Worm (Caenorhabditis elegans) whole organism, L3 larva: ENCODE measurements around the gene rpi-2.
A peak's percentile ranks its signal among the peaks of the same experiment; 100 is the strongest.

Source experiments
- ZK546.5 ChIP-seq: sonication (generic microtip); optimal IDR thresholded peaks from 2 replicates; lab custom pipeline; 2017; ENCODE audit warnings: missing biosample characterization, missing genetic modification characterization
- ceh-16 ChIP-seq: sonication (generic microtip); optimal IDR thresholded peaks from 2 replicates; lab custom pipeline; 2017; ENCODE audit warnings: missing biosample characterization, missing genetic modification characterization
- ceh-28 ChIP-seq: fragments of 150-350 bp; optimal IDR thresholded peaks from 2 replicates; lab custom pipeline; 2014; ENCODE audit warnings: missing biosample characterization, missing genetic modification reagents, missing genetic modification characterization
- ceh-9 ChIP-seq: sonication (generic microtip); optimal IDR thresholded peaks from 2 replicates; lab custom pipeline; 2018; ENCODE audit warnings: missing biosample characterization, missing genetic modification characterization
- daf-12 ChIP-seq: fragments of 150-350 bp; optimal IDR thresholded peaks from 2 replicates; lab custom pipeline; 2014; ENCODE audit warnings: missing biosample characterization, missing genetic modification reagents, missing genetic modification characterization
- egl-27 ChIP-seq: sonication (generic microtip); optimal IDR thresholded peaks from 4 replicates; lab custom pipeline; 2017; ENCODE audit warnings: missing biosample characterization, missing genetic modification reagents, missing genetic modification characterization
- egl-5 ChIP-seq: fragments of 150-350 bp; optimal IDR thresholded peaks from 2 replicates; lab custom pipeline; 2017; ENCODE audit warnings: missing biosample characterization, missing genetic modification reagents, missing genetic modification characterization, inconsistent platforms
- elt-2 ChIP-seq: sonication (generic microtip); optimal IDR thresholded peaks from 2 replicates; lab custom pipeline; 2016; ENCODE audit warnings: missing genetic modification reagents, mild to moderate bottlenecking, missing genetic modification characterization, missing compliant biosample characterization
- eor-1 ChIP-seq, 2 experiments: fragments of 150-350 bp; optimal IDR thresholded peaks; 2 replicates each; lab custom pipeline; 2014 to 2018; ENCODE audit warnings: missing biosample characterization in 2 of 2, missing genetic modification characterization in 2 of 2
- fkh-10 ChIP-seq: sonication (generic microtip); optimal IDR thresholded peaks from 2 replicates; lab custom pipeline; 2017; ENCODE audit warnings: missing biosample characterization, missing genetic modification reagents, missing genetic modification characterization
- fos-1 ChIP-seq: fragments of 150-350 bp; optimal IDR thresholded peaks from 2 replicates; lab custom pipeline; 2014; ENCODE audit warnings: missing biosample characterization, missing genetic modification characterization
- hmg-11 ChIP-seq: sonication (generic microtip); optimal IDR thresholded peaks from 2 replicates; lab custom pipeline; 2016; ENCODE audit warnings: missing genetic modification characterization, missing compliant biosample characterization
- jun-1 ChIP-seq: fragments of 150-350 bp; optimal IDR thresholded peaks from 2 replicates; lab custom pipeline; 2014; ENCODE audit warnings: missing biosample characterization, missing genetic modification reagents, missing genetic modification characterization
- lin-15B ChIP-seq: fragments of 150-350 bp; optimal IDR thresholded peaks from 2 replicates; lab custom pipeline; 2014; ENCODE audit warnings: missing biosample characterization, missing genetic modification characterization
- lin-39 ChIP-seq: fragments of 150-350 bp; optimal IDR thresholded peaks from 2 replicates; lab custom pipeline; 2018; ENCODE audit warnings: missing biosample characterization, missing genetic modification reagents, missing genetic modification characterization
- lsy-12 ChIP-seq: sonication (generic microtip); optimal IDR thresholded peaks from 2 replicates; lab custom pipeline; 2016; ENCODE audit warnings: mild to moderate bottlenecking, missing genetic modification characterization, missing compliant biosample characterization
- mml-1 ChIP-seq: fragments of 150-350 bp; sonication (generic microtip); optimal IDR thresholded peaks from 3 replicates; lab custom pipeline; 2014; ENCODE audit warnings: missing biosample characterization, missing genetic modification characterization
- nfya-1 ChIP-seq: sonication (generic microtip); optimal IDR thresholded peaks from 2 replicates; lab custom pipeline; 2017; ENCODE audit warnings: missing genetic modification characterization, mild to moderate bottlenecking, missing compliant biosample characterization, antibody characterized with exemption, moderate library complexity; ENCODE audit not compliant: insufficient read depth
- nhr-11 ChIP-seq: fragments of 150-350 bp; optimal IDR thresholded peaks from 2 replicates; lab custom pipeline; 2014; ENCODE audit warnings: missing biosample characterization, missing genetic modification characterization
- nhr-12 ChIP-seq: fragments of 150-350 bp; optimal IDR thresholded peaks from 2 replicates; lab custom pipeline; 2014; ENCODE audit warnings: missing biosample characterization, missing genetic modification characterization
- nhr-23 ChIP-seq: fragments of 150-350 bp; optimal IDR thresholded peaks from 2 replicates; lab custom pipeline; 2014; ENCODE audit warnings: missing biosample characterization, missing genetic modification reagents, missing genetic modification characterization
- nhr-237 ChIP-seq: fragments of 150-350 bp; optimal IDR thresholded peaks from 2 replicates; lab custom pipeline; 2014; ENCODE audit warnings: missing biosample characterization, missing genetic modification characterization
- nhr-25 ChIP-seq: sonication (generic microtip); optimal IDR thresholded peaks from 2 replicates; lab custom pipeline; 2017; ENCODE audit warnings: missing biosample characterization, missing genetic modification characterization
- nhr-43 ChIP-seq: sonication (generic microtip); optimal IDR thresholded peaks from 2 replicates; lab custom pipeline; 2016; ENCODE audit warnings: mild to moderate bottlenecking, missing genetic modification characterization, missing compliant biosample characterization; ENCODE audit not compliant: poor library complexity, severe bottlenecking
- nhr-67 ChIP-seq: fragments of 150-350 bp; optimal IDR thresholded peaks from 2 replicates; lab custom pipeline; 2014; ENCODE audit warnings: missing biosample characterization, missing genetic modification characterization
- nhr-77 ChIP-seq: fragments of 150-350 bp; optimal IDR thresholded peaks from 2 replicates; lab custom pipeline; 2014; ENCODE audit warnings: missing biosample characterization, missing genetic modification characterization
- pqm-1 ChIP-seq: fragments of 150-350 bp; optimal IDR thresholded peaks from 2 replicates; lab custom pipeline; 2017; ENCODE audit warnings: missing biosample characterization, missing genetic modification characterization, inconsistent platforms
- snpc-4 ChIP-seq: fragments of 150-350 bp; optimal IDR thresholded peaks from 2 replicates; lab custom pipeline; 2014; ENCODE audit warnings: missing biosample characterization, missing genetic modification characterization
- unc-39 ChIP-seq: sonication (generic microtip); optimal IDR thresholded peaks from 4 replicates; lab custom pipeline; 2017; ENCODE audit warnings: missing biosample characterization, missing genetic modification characterization
- ztf-4 ChIP-seq: fragments of 150-350 bp; optimal IDR thresholded peaks from 2 replicates; lab custom pipeline; 2014; ENCODE audit warnings: missing biosample characterization, missing genetic modification characterization

Gene rpi-2

ce11 chrIV:1751243-1751642 is 40.2 kb downstream of the rpi-2 start:
- TF ChIP-seq hmg-11 (tag; lab: Kevin White, UChicago) (peak; percentile 33), ZK546.5 (tag; lab: Kevin White, UChicago) (no peak)

- TF ChIP-seq fkh-10 (GFP tag; lab: Kevin White, UChicago) (no peak), egl-5 (no peak), nhr-11 (tag; lab: Kevin White, UChicago) (no peak)
Measured at ce11 chrIV:1752480-1752879, 41.4 kb downstream of the rpi-2 start.

DNA sequence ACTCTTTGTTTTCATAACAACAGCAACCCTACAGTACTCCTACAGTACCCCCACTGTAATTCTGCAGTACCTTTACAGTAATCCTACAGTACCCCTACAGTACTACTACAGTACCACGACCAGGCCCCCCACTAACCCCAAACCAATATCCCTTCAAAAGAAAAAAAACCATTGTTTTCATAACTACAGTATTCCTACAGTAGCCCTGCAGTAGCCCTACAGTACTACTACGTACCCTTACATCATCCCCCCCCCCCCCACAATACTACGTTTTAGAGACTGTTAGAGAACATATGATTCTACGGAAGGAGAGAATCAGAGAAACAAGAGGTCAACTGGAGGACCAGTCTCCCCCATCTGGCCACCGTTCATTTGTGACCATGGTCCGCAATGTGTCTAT is 42.4 kb downstream of the rpi-2 start, which contains the start of gene Y41D4A.3:
TSS of gene Y41D4A.3 (plus strand) at position 301 of the 400 bp plus-strand sequence.
- no peak for TF ChIP-seq nfya-1
- no peak for TF ChIP-seq snpc-4 (tag; lab: Kevin White, UChicago)
- no peak for TF ChIP-seq nhr-11 (tag; lab: Kevin White, UChicago)
- TF ChIP-seq, all 47 proteins: peak for 0

- no peak for TF ChIP-seq ceh-28 (tag; lab: Kevin White, UChicago)
- TF ChIP-seq ceh-9 (tag; lab: Kevin White, UChicago) = no peak
- TF ChIP-seq fos-1 (tag; lab: Kevin White, UChicago) = no peak
- TF ChIP-seq nhr-43 (tag; lab: Kevin White, UChicago) = no peak
- no peak for TF ChIP-seq ZK546.5 (tag; lab: Kevin White, UChicago)
- no peak for TF ChIP-seq unc-39 (tag; lab: Kevin White, UChicago)
- TF ChIP-seq nfya-1 = no peak
- TF ChIP-seq snpc-4 (tag; lab: Kevin White, UChicago) = no peak
- TF ChIP-seq egl-5 = no peak
- no peak for TF ChIP-seq lin-15B (tag; lab: Kevin White, UChicago)
- no peak for TF ChIP-seq daf-12 (tag; lab: Kevin White, UChicago)
- no peak for TF ChIP-seq lin-39
- TF ChIP-seq nhr-23 (tag; lab: Kevin White, UChicago) = no peak
- no peak for TF ChIP-seq hmg-11 (tag; lab: Kevin White, UChicago)
- TF ChIP-seq pqm-1 (tag; lab: Kevin White, UChicago) = no peak
- no peak for TF ChIP-seq nhr-67
Measured at ce11 chrIV:1758595-1758994, 47.5 kb downstream of the rpi-2 start.

DNA sequence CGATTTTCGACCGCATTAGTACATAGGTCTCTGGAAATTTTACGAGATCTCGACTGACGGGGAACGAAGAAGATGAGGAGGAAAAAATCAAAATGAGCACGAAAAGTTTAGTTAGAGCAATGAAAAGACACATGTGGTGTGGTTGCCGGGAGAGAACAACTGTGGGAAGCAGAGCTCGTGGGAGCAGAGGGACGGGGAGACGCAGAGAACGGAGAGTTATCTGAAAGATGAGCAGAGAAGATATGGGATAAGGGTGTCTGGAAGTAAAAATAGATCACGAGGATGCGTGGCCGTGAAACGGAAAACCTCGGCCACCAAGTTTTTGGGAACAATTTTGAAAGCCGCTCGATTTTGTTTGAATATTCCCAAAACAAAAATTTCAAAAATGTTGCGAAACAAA is 50.5 kb downstream of the rpi-2 start, which contains the start of gene Y41D4A.7:
TSS of gene Y41D4A.7 (minus strand) at position 18 of the 400 bp plus-strand sequence.
- TF ChIP-seq nhr-12 (tag; lab: Kevin White, UChicago) (no peak), nfya-1 (peak; percentile 11), ceh-16 (no peak)

- no peak for TF ChIP-seq nhr-237 (tag; lab: Kevin White, UChicago)
- TF ChIP-seq mml-1 (tag; lab: Kevin White, UChicago) = no peak
- TF ChIP-seq egl-27 (tag; lab: Kevin White, UChicago) = no peak
- no peak for TF ChIP-seq jun-1
- no peak for TF ChIP-seq ceh-9 (tag; lab: Kevin White, UChicago)
- TF ChIP-seq nhr-77 = no peak
- no peak for TF ChIP-seq eor-1 (tag; optimal IDR thresholded peaks at IDR 0.05; lab: Kevin White, UChicago)
- no peak for TF ChIP-seq pqm-1 (tag; lab: Kevin White, UChicago)
- TF ChIP-seq ceh-16 = no peak
- no peak for TF ChIP-seq lsy-12 (tag; lab: Kevin White, UChicago)
- TF ChIP-seq nhr-25 (tag; lab: Kevin White, UChicago) = no peak
- TF ChIP-seq lin-15B (tag; lab: Kevin White, UChicago) = no peak
- TF ChIP-seq elt-2 (tag; lab: Kevin White, UChicago) = no peak
- TF ChIP-seq nhr-12 (tag; lab: Kevin White, UChicago) = no peak
- TF ChIP-seq nhr-11 (tag; lab: Kevin White, UChicago) = no peak
- no peak for TF ChIP-seq ceh-28 (tag; lab: Kevin White, UChicago)
- no peak for TF ChIP-seq egl-5
- TF ChIP-seq ztf-4 = no peak
- TF ChIP-seq, all 47 proteins: peak for 0
Measured at ce11 chrIV:1763452-1763851, 52.4 kb downstream of the rpi-2 start.
